Worm (Caenorhabditis elegans) whole organism, L2 larva: ENCODE results near the gene urm-1.

Experiments
- ZK546.5 ChIP-seq: sonication (generic microtip); optimal IDR thresholded peaks from 2 replicates; lab custom pipeline; 2017; ENCODE audit warnings: missing biosample characterization, missing genetic modification characterization
- aly-2 ChIP-seq: fragments of 150-350 bp; optimal IDR thresholded peaks from 2 replicates; lab custom pipeline; 2014; ENCODE audit warnings: missing biosample characterization, missing genetic modification characterization
- ama-1 ChIP-seq: fragments of 150-350 bp; optimal IDR thresholded peaks from 2 replicates; lab custom pipeline; 2018; ENCODE audit warnings: inconsistent platforms
- ceh-16 ChIP-seq: fragments of 150-350 bp; optimal IDR thresholded peaks from 2 replicates; lab custom pipeline; 2014; ENCODE audit warnings: missing biosample characterization, missing genetic modification characterization
- elt-3 ChIP-seq: sonication (generic microtip); optimal IDR thresholded peaks from 2 replicates; lab custom pipeline; 2017; ENCODE audit warnings: missing biosample characterization, missing genetic modification characterization
- lin-39 ChIP-seq: fragments of 150-350 bp; optimal IDR thresholded peaks from 2 replicates; lab custom pipeline; 2014; ENCODE audit warnings: missing biosample characterization, missing genetic modification reagents, missing genetic modification characterization
- mbf-1 ChIP-seq: sonication (generic microtip); optimal IDR thresholded peaks from 2 replicates; lab custom pipeline; 2017; ENCODE audit warnings: missing biosample characterization, missing genetic modification characterization
- nhr-11 ChIP-seq: fragments of 150-350 bp; optimal IDR thresholded peaks from 2 replicates; lab custom pipeline; 2014; ENCODE audit warnings: missing biosample characterization, missing genetic modification characterization

DNA sequence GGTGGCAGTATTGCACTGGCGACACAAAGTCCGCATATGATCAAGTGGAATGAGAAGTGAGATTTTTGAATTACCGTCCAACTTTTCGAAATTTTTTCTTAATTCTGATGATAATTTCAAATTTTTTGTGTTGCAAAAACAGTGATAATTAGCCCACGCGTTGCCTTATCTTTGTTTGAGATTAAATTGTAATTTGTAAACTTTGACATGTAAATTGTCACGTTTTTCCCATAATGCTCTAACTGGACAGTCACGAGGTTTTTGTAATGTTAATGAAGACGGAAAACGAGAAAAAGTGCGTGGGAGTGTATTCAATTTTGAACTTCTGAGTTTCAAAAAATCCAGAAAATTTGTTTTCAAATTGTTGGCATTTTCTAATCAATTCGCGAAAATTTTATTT lies 23.8 kb upstream of the urm-1 start:
- TF ChIP-seq mbf-1 (no peak), ceh-16 (tag; lab: Kevin White, UChicago) (no peak), ZK546.5 (tag; lab: Kevin White, UChicago) (no peak), elt-3 (tag; lab: Kevin White, UChicago) (no peak), nhr-11 (tag; lab: Kevin White, UChicago) (no peak), aly-2 (tag; lab: Kevin White, UChicago) (no peak), ama-1 (lab: Kevin White, UChicago) (no peak), lin-39 (tag; lab: Kevin White, UChicago) (no peak)
